Fruit fly (Drosophila melanogaster) whole organism, embryonic: ENCODE measurements around the gene CG17637.

Source experiments
- Blimp-1 ChIP-seq: fragments of 200-800 bp; sonication (Bioruptor generic); optimal IDR thresholded peaks from 3 replicates; lab custom pipeline; 2018; ENCODE audit warnings: missing biosample characterization, missing genetic modification characterization, mild to moderate bottlenecking, moderate library complexity, missing genetic modification reagents
- CG10209 ChIP-seq: fragments of 200-800 bp; sonication (Bioruptor generic); optimal IDR thresholded peaks from 3 replicates; lab custom pipeline; 2017; ENCODE audit warnings: missing biosample characterization, mild to moderate bottlenecking, missing genetic modification characterization, missing genetic modification reagents
- CG10366 ChIP-seq: fragments of 200-800 bp; sonication (Bioruptor generic); IDR thresholded peaks from 2 replicates; pipeline ENCODE4 v1.3.6; 2022; ENCODE audit warnings: missing biosample characterization, missing genetic modification characterization
- CG14860 ChIP-seq: fragments of 200-800 bp; sonication (Bioruptor generic); IDR thresholded peaks from 3 replicates; pipeline ENCODE4 v1.3.6; 2022; ENCODE audit warnings: missing biosample characterization, missing genetic modification characterization; ENCODE audit not compliant: partially characterized antibody
- CG14965 ChIP-seq: fragments of 200-800 bp; sonication (Bioruptor generic); optimal IDR thresholded peaks from 2 replicates; lab custom pipeline; 2016; ENCODE audit warnings: missing biosample characterization, missing genetic modification characterization, borderline replicate concordance
- CG1647 ChIP-seq: fragments of 200-800 bp; sonication (Bioruptor generic); optimal IDR thresholded peaks from 3 replicates; lab custom pipeline; 2016; ENCODE audit warnings: missing biosample characterization, missing genetic modification characterization
- CG2875 ChIP-seq: fragments of 200-800 bp; sonication (Bioruptor generic); optimal IDR thresholded peaks from 2 replicates; lab custom pipeline; 2017; ENCODE audit warnings: missing biosample characterization, mild to moderate bottlenecking, missing genetic modification characterization, missing genetic modification reagents
- CG30403 ChIP-seq: fragments of 200-800 bp; sonication (Bioruptor generic); optimal IDR thresholded peaks from 3 replicates; lab custom pipeline; 2016; ENCODE audit warnings: missing biosample characterization, missing genetic modification characterization
- CG32767 ChIP-seq: fragments of 200-800 bp; sonication (Bioruptor generic); IDR thresholded peaks from 2 replicates; pipeline ENCODE4 v1.3.6; 2022; ENCODE audit warnings: missing biosample characterization, missing genetic modification characterization
- CG32772 ChIP-seq: fragments of 200-800 bp; sonication (Bioruptor generic); IDR thresholded peaks from 2 replicates; pipeline ENCODE4 v1.3.6; 2022; ENCODE audit warnings: missing biosample characterization, missing genetic modification characterization
- CG4730 ChIP-seq: fragments of 200-800 bp; sonication (Bioruptor generic); IDR thresholded peaks from 2 replicates; pipeline ENCODE4 v1.3.6; 2022; ENCODE audit warnings: missing biosample characterization, missing genetic modification characterization
- CG6254 ChIP-seq: fragments of 200-800 bp; sonication (Bioruptor generic); optimal IDR thresholded peaks from 3 replicates; lab custom pipeline; 2017; ENCODE audit warnings: mild to moderate bottlenecking, missing biosample characterization, missing genetic modification reagents, missing genetic modification characterization
- CG6813 ChIP-seq: fragments of 200-800 bp; sonication (Bioruptor generic); optimal IDR thresholded peaks from 2 replicates; lab custom pipeline; 2017; ENCODE audit warnings: missing biosample characterization, missing genetic modification characterization, mild to moderate bottlenecking, moderate library complexity, missing genetic modification reagents
- CG7839 ChIP-seq: fragments of 200-800 bp; sonication (Bioruptor generic); optimal IDR thresholded peaks from 3 replicates; lab custom pipeline; 2018; ENCODE audit warnings: missing biosample characterization, mild to moderate bottlenecking, missing genetic modification characterization, moderate library complexity
- CG8290 ChIP-seq, 3 experiments: fragments of 200-800 bp; sonication (Bioruptor generic); optimal IDR thresholded peaks; 2 replicates each; lab custom pipeline; 2016 to 2019; ENCODE audit warnings: missing biosample characterization in 3 of 3, missing genetic modification characterization in 3 of 3, mild to moderate bottlenecking in 2 of 3, moderate library complexity in 1 of 3
- D ChIP-seq, 2 experiments: fragments of 200-800 bp in 1 of 2; fragments of >200 bp in 1 of 2; sonication (Bioruptor generic) in 1 of 2; optimal IDR thresholded peaks; 2 replicates in 1 of 2; 3 replicates in 1 of 2; lab custom pipeline; 2017; ENCODE audit warnings: mild to moderate bottlenecking in 1 of 2, missing biosample characterization in 1 of 2, missing genetic modification characterization in 1 of 2, missing genetic modification reagents in 1 of 2
- H15 ChIP-seq: fragments of 200-800 bp; sonication (Bioruptor generic); IDR thresholded peaks from 3 replicates; pipeline ENCODE4 v1.3.6; 2022; ENCODE audit warnings: missing biosample characterization, missing genetic modification characterization
- HmgD ChIP-seq: fragments of 200-800 bp; sonication (Bioruptor generic); optimal IDR thresholded peaks from 3 replicates; lab custom pipeline; 2016; ENCODE audit warnings: missing biosample characterization, missing genetic modification characterization
- Hr51 ChIP-seq, 2 experiments: fragments of 200-800 bp; sonication (Bioruptor generic); optimal IDR thresholded peaks; 2 replicates in 1 of 2; 3 replicates in 1 of 2; lab custom pipeline; 2016 to 2018; ENCODE audit warnings: missing biosample characterization in 2 of 2, missing genetic modification characterization in 2 of 2, mild to moderate bottlenecking in 1 of 2, moderate library complexity in 1 of 2
- Hsf ChIP-seq: fragments of 200-800 bp; sonication (Bioruptor generic); optimal IDR thresholded peaks from 3 replicates; lab custom pipeline; 2016; ENCODE audit warnings: missing biosample characterization, missing genetic modification characterization
- MBD-R2 ChIP-seq: fragments of 200-800 bp; sonication (Bioruptor generic); IDR thresholded peaks from 2 replicates; pipeline ENCODE4 v1.3.6; 2022; ENCODE audit warnings: missing biosample characterization, missing genetic modification characterization
- Med ChIP-seq: fragments of 200-800 bp; sonication (Bioruptor generic); peaks from one replicate; lab custom pipeline; 2016; ENCODE audit warnings: missing biosample characterization, missing genetic modification characterization, mild to moderate bottlenecking, inconsistent platforms, moderate library complexity
- Meics ChIP-seq: fragments of 200-800 bp; sonication (Bioruptor generic); optimal IDR thresholded peaks from 2 replicates; lab custom pipeline; 2017; ENCODE audit warnings: missing biosample characterization, mild to moderate bottlenecking, missing genetic modification characterization
- Oaz ChIP-seq: fragments of 200-800 bp; sonication (Bioruptor generic); IDR thresholded peaks from 2 replicates; pipeline ENCODE4 v1.3.6; 2022; ENCODE audit warnings: missing biosample characterization, missing genetic modification characterization
- Side ChIP-seq: fragments of 200-800 bp; sonication (Bioruptor generic); optimal IDR thresholded peaks from 2 replicates; lab custom pipeline; 2016; ENCODE audit warnings: missing biosample characterization, missing genetic modification characterization
- Vsx1 ChIP-seq: fragments of 200-800 bp; sonication (Bioruptor generic); optimal IDR thresholded peaks from 2 replicates; lab custom pipeline; 2017; ENCODE audit warnings: missing biosample characterization, mild to moderate bottlenecking, missing genetic modification characterization, missing genetic modification reagents
- ap ChIP-seq: fragments of 200-800 bp; sonication (Bioruptor generic); IDR thresholded peaks from 2 replicates; pipeline ENCODE4 v1.3.6; 2022; ENCODE audit warnings: missing biosample characterization, missing genetic modification characterization
- ase ChIP-seq: fragments of 200-800 bp; sonication (Bioruptor generic); IDR thresholded peaks from 3 replicates; pipeline ENCODE4 v1.3.6; 2022; ENCODE audit warnings: missing biosample characterization, missing genetic modification characterization
- bowl ChIP-seq: fragments of 200-800 bp; sonication (Bioruptor generic); IDR thresholded peaks from 2 replicates; pipeline ENCODE4 v1.3.6; 2022; ENCODE audit warnings: missing biosample characterization, missing genetic modification characterization
- bsh ChIP-seq, 2 experiments: fragments of 200-800 bp; sonication (Bioruptor generic); optimal IDR thresholded peaks; 2 replicates each; lab custom pipeline; 2017 to 2018; ENCODE audit warnings: mild to moderate bottlenecking in 2 of 2, missing biosample characterization in 2 of 2, missing genetic modification characterization in 2 of 2, moderate library complexity in 1 of 2
- chif ChIP-seq, 2 experiments: fragments of 200-800 bp; sonication (Bioruptor generic); optimal IDR thresholded peaks; 3 replicates each; lab custom pipeline; 2016; ENCODE audit warnings: missing biosample characterization in 2 of 2, missing genetic modification characterization in 2 of 2
- chinmo ChIP-seq: fragments of 200-800 bp; sonication (Bioruptor generic); IDR thresholded peaks from 4 replicates; pipeline ENCODE4 v1.3.6; 2022; ENCODE audit warnings: missing biosample characterization, missing genetic modification characterization; ENCODE audit not compliant: partially characterized antibody
- ci ChIP-seq: fragments of 200-800 bp; sonication (Bioruptor generic); IDR thresholded peaks from 3 replicates; pipeline ENCODE4 v1.3.6; 2022; ENCODE audit warnings: missing biosample characterization, missing genetic modification characterization
- crol ChIP-seq: fragments of 200-800 bp; sonication (Bioruptor generic); IDR thresholded peaks from 2 replicates; pipeline ENCODE4 v1.3.6; 2022; ENCODE audit warnings: missing biosample characterization, missing genetic modification characterization
- fd64A ChIP-seq: fragments of 200-800 bp; sonication (Bioruptor generic); optimal IDR thresholded peaks from 3 replicates; lab custom pipeline; 2018; ENCODE audit warnings: missing biosample characterization, mild to moderate bottlenecking, missing genetic modification characterization
- gcm2 ChIP-seq: fragments of 200-800 bp; sonication (Bioruptor generic); optimal IDR thresholded peaks from 2 replicates; lab custom pipeline; 2016; ENCODE audit warnings: missing biosample characterization, missing genetic modification characterization
- hb ChIP-seq: fragments of 200-800 bp; sonication (Bioruptor generic); IDR thresholded peaks from 3 replicates; pipeline ENCODE4 v1.3.6; 2022; ENCODE audit warnings: missing biosample characterization, missing genetic modification characterization; ENCODE audit not compliant: partially characterized antibody
- her ChIP-seq: fragments of 200-800 bp; sonication (Bioruptor generic); optimal IDR thresholded peaks from 2 replicates; lab custom pipeline; 2016; ENCODE audit warnings: missing biosample characterization, missing genetic modification characterization
- hth ChIP-seq: fragments of >200 bp; optimal IDR thresholded peaks from 2 replicates; lab custom pipeline; 2017; ENCODE audit warnings: inconsistent platforms
- lilli ChIP-seq: fragments of 200-800 bp; sonication (Bioruptor generic); optimal IDR thresholded peaks from 3 replicates; lab custom pipeline; 2016; ENCODE audit warnings: missing biosample characterization, missing genetic modification characterization
- peb ChIP-seq: fragments of 200-800 bp; sonication (Bioruptor generic); IDR thresholded peaks from 2 replicates; pipeline ENCODE4 v1.3.6; 2022; ENCODE audit warnings: missing biosample characterization, missing genetic modification characterization
- rib ChIP-seq: fragments of 200-800 bp; sonication (Bioruptor generic); IDR thresholded peaks from 2 replicates; pipeline ENCODE4 v1.3.6; 2022; ENCODE audit warnings: missing biosample characterization, missing genetic modification characterization
- schlank ChIP-seq: fragments of 200-800 bp; sonication (Bioruptor generic); optimal IDR thresholded peaks from 2 replicates; lab custom pipeline; 2018; ENCODE audit warnings: missing biosample characterization, mild to moderate bottlenecking, missing genetic modification characterization
- sim ChIP-seq: fragments of 200-800 bp; sonication (Bioruptor generic); IDR thresholded peaks from 2 replicates; pipeline ENCODE4 v1.3.6; 2022; ENCODE audit warnings: missing biosample characterization, missing genetic modification characterization
- so ChIP-seq: fragments of 200-800 bp; sonication (Bioruptor generic); IDR thresholded peaks from 3 replicates; pipeline ENCODE4 v1.3.6; 2022; ENCODE audit warnings: missing biosample characterization, missing genetic modification characterization
- sug ChIP-seq: fragments of 200-800 bp; optimal IDR thresholded peaks from 2 replicates; lab custom pipeline; 2019; ENCODE audit warnings: missing biosample characterization, mild to moderate bottlenecking, missing genetic modification characterization, moderate library complexity
- tin ChIP-seq: fragments of 200-800 bp; sonication (Bioruptor generic); optimal IDR thresholded peaks from 3 replicates; lab custom pipeline; 2016; ENCODE audit warnings: missing biosample characterization, missing genetic modification characterization
- ttk ChIP-seq: fragments of 200-800 bp; sonication (Bioruptor generic); IDR thresholded peaks from 2 replicates; pipeline ENCODE4 v2.1.2; 2022; ENCODE audit warnings: missing biosample characterization, missing genetic modification characterization
- tup ChIP-seq: fragments of 200-800 bp; sonication (Bioruptor generic); optimal IDR thresholded peaks from 2 replicates; lab custom pipeline; 2016; ENCODE audit warnings: missing biosample characterization, mild to moderate bottlenecking, missing genetic modification characterization, moderate library complexity

The CG17637 gene

dm6 chr3L:20470991-20471498 is 32.9 kb upstream of the CG17637 start (continued):
- TF ChIP-seq sim (peak; percentile 51; the same call in 1 of the 2 replicates), sug (tag; lab: Kevin White, UChicago) (peak; percentile 67), CG4730 (GFP tag; lab: Robert Waterston, UW) (0 out of 2 replicates have a peak, but pooled peaks have one; percentile 19), tup (GFP tag; lab: Kevin White, UChicago) (no peak), ttk (GFP tag; lab: Robert Waterston, UW) (peak; percentile 53; the same call in 1 of the 2 replicates), CG8290 (GFP tag; optimal IDR thresholded peaks at IDR 0.05; lab: Kevin White, UChicago) (no peak), CG8290 (tag; optimal IDR thresholded peaks at IDR 0.05; lab: Kevin White, UChicago) (peak in 1 of 2 experiments; percentile 34), CG10209 (GFP tag; lab: Kevin White, UChicago) (peak; percentile 24), CG32767 (GFP tag; lab: Robert Waterston, UW) (no peak), CG7839 (peak; percentile 58), gcm2 (no peak), CG32772 (GFP tag; lab: Robert Waterston, UW) (0 out of 2 replicates have a peak, but pooled peaks have one; percentile 15), fd64A (GFP tag; lab: Kevin White, UChicago) (peak; percentile 49), MBD-R2 (peak; percentile 30; the same call in 1 of the 2 replicates), Hsf (peak; percentile 16), lilli (GFP tag; lab: Kevin White, UChicago) (peak; percentile 0), Hr51 (GFP tag; optimal IDR thresholded peaks at IDR 0.05; lab: Kevin White, UChicago) (peak in 1 of 2 experiments; percentile 70), chif (GFP tag; optimal IDR thresholded peaks at IDR 0.05; lab: Kevin White, UChicago) (no peak), bsh (GFP tag; optimal IDR thresholded peaks at IDR 0.05; lab: Kevin White, UChicago) (peak in 1 of 2 experiments; percentile 66), schlank (tag; lab: Kevin White, UChicago) (no peak), peb (GFP tag; lab: Robert Waterston, UW) (peak; percentile 9; the same call in 1 of the 2 replicates), HmgD (GFP tag; lab: Kevin White, UChicago) (no peak), rib (GFP tag; lab: Robert Waterston, UW) (peak; percentile 23; the same call in 1 of the 2 replicates), Side (GFP tag; lab: Kevin White, UChicago) (no peak), D (optimal IDR thresholded peaks at IDR 0.05; lab: Kevin White, UChicago) (no peak), D (GFP tag; optimal IDR thresholded peaks at IDR 0.05; lab: Kevin White, UChicago) (peak; percentile 32), CG30403 (peak; percentile 4), Meics (GFP tag; lab: Kevin White, UChicago) (peak; percentile 94), tin (GFP tag; lab: Kevin White, UChicago) (peak; percentile 48), ap (GFP tag; lab: Robert Waterston, UW) (peak; percentile 26; the same call in 1 of the 2 replicates), H15 (GFP tag; lab: Robert Waterston, UW) (no peak), hb (no peak), Oaz (GFP tag; lab: Robert Waterston, UW) (peak; percentile 58), hth (lab: Kevin White, UChicago) (no peak), chinmo (GFP tag; lab: Robert Waterston, UW) (peak; percentile 84), CG6813 (GFP tag; lab: Kevin White, UChicago) (peak; percentile 68), her (GFP tag; lab: Kevin White, UChicago) (peak; percentile 15), Blimp-1 (GFP tag; lab: Kevin White, UChicago) (peak; percentile 59), CG14965 (GFP tag; lab: Kevin White, UChicago) (no peak), CG10366 (GFP tag; lab: Robert Waterston, UW) (peak; percentile 43; the same call in 1 of the 2 replicates), CG1647 (GFP tag; lab: Kevin White, UChicago) (no peak), CG2875 (GFP tag; lab: Kevin White, UChicago) (peak; percentile 56), Med (GFP tag; lab: Kevin White, UChicago) (peak; percentile 76), CG14860 (GFP tag; lab: Robert Waterston, UW) (no peak), CG6254 (GFP tag; lab: Kevin White, UChicago) (peak; percentile 71), ase (GFP tag; lab: Robert Waterston, UW) (peak; percentile 41; the same call in 2 of the 3 replicates), bowl (GFP tag; lab: Robert Waterston, UW) (no peak), Vsx1 (GFP tag; lab: Kevin White, UChicago) (peak; percentile 55), so (no peak), crol (GFP tag; lab: Robert Waterston, UW) (no peak), ci (peak; percentile 86)
